Fruit fly (Drosophila melanogaster) whole organism, embryonic: Measurements from ENCODE around the gene scpr-A.

Source experiments
- Atf3 ChIP-seq: fragments of 200-800 bp; sonication (Bioruptor generic); optimal IDR thresholded peaks from 3 replicates; lab custom pipeline; 2016; ENCODE audit warnings: missing biosample characterization, missing genetic modification characterization
- Atf6 ChIP-seq: fragments of 200-800 bp; sonication (Bioruptor generic); IDR thresholded peaks from 2 replicates; pipeline ENCODE4 v1.3.6; 2022; ENCODE audit warnings: missing biosample characterization, missing genetic modification characterization
- CG1024 ChIP-seq: fragments of 200-800 bp; sonication (Bioruptor generic); IDR thresholded peaks from 2 replicates; pipeline ENCODE4 v1.3.6; 2022; ENCODE audit warnings: missing biosample characterization, missing genetic modification characterization
- CG10431 ChIP-seq: fragments of 200-800 bp; sonication (Bioruptor generic); optimal IDR thresholded peaks from 3 replicates; lab custom pipeline; 2018; ENCODE audit warnings: missing biosample characterization, mild to moderate bottlenecking, missing genetic modification characterization
- CG11723 ChIP-seq: fragments of 200-800 bp; sonication (Bioruptor generic); optimal IDR thresholded peaks from 2 replicates; lab custom pipeline; 2017; ENCODE audit warnings: missing biosample characterization, mild to moderate bottlenecking, missing genetic modification characterization
- CG12769 ChIP-seq: fragments of 200-800 bp; sonication (Bioruptor generic); optimal IDR thresholded peaks from 2 replicates; lab custom pipeline; 2019; ENCODE audit warnings: missing biosample characterization, mild to moderate bottlenecking, missing genetic modification characterization, moderate library complexity
- CG13296 ChIP-seq: fragments of 200-800 bp; sonication (Bioruptor generic); optimal IDR thresholded peaks from 3 replicates; lab custom pipeline; 2018; ENCODE audit warnings: missing biosample characterization, mild to moderate bottlenecking, missing genetic modification characterization
- CG14050 ChIP-seq: fragments of 200-800 bp; sonication (Bioruptor generic); IDR thresholded peaks from 3 replicates; pipeline ENCODE4 v1.3.6; 2022; ENCODE audit warnings: missing biosample characterization, missing genetic modification characterization
- CG14710 ChIP-seq: fragments of 200-800 bp; sonication (Bioruptor generic); optimal IDR thresholded peaks from 3 replicates; lab custom pipeline; 2019; ENCODE audit warnings: missing biosample characterization, mild to moderate bottlenecking, missing genetic modification characterization, moderate library complexity
- CG17361 ChIP-seq: fragments of 200-800 bp; sonication (Bioruptor generic); IDR thresholded peaks from 3 replicates; pipeline ENCODE4 v1.3.6; 2022; ENCODE audit warnings: missing biosample characterization, missing genetic modification characterization
- CG18619 ChIP-seq: fragments of 200-800 bp; sonication (Bioruptor generic); optimal IDR thresholded peaks from 3 replicates; lab custom pipeline; 2017; ENCODE audit warnings: missing biosample characterization, mild to moderate bottlenecking, missing genetic modification characterization
- CG2116 ChIP-seq: fragments of 200-800 bp; sonication (Bioruptor generic); optimal IDR thresholded peaks from 3 replicates; lab custom pipeline; 2018; ENCODE audit warnings: missing biosample characterization, mild to moderate bottlenecking, missing genetic modification characterization
- CG30403 ChIP-seq: fragments of 200-800 bp; sonication (Bioruptor generic); optimal IDR thresholded peaks from 3 replicates; lab custom pipeline; 2016; ENCODE audit warnings: missing biosample characterization, missing genetic modification characterization
- CG30431 ChIP-seq: fragments of 200-800 bp; sonication (Bioruptor generic); optimal IDR thresholded peaks from 2 replicates; lab custom pipeline; 2017; ENCODE audit warnings: missing biosample characterization, missing genetic modification characterization
- CG3407 ChIP-seq: fragments of 200-800 bp; sonication (Bioruptor generic); optimal IDR thresholded peaks from 2 replicates; lab custom pipeline; 2018; ENCODE audit warnings: missing biosample characterization, mild to moderate bottlenecking, missing genetic modification characterization
- CG34376 ChIP-seq: fragments of 200-800 bp; sonication (Bioruptor generic); optimal IDR thresholded peaks from 2 replicates; lab custom pipeline; 2018; ENCODE audit warnings: missing biosample characterization, mild to moderate bottlenecking, missing genetic modification characterization
- CG34422 ChIP-seq: fragments of 200-800 bp; sonication (Bioruptor generic); IDR thresholded peaks from 3 replicates; pipeline ENCODE4 v1.3.6; 2022; ENCODE audit warnings: missing biosample characterization, missing genetic modification characterization
- CG3847 ChIP-seq: fragments of 200-800 bp; sonication (Bioruptor generic); IDR thresholded peaks from 2 replicates; pipeline ENCODE4 v1.3.6; 2022; ENCODE audit warnings: missing biosample characterization, missing genetic modification characterization
- CG4707 ChIP-seq: fragments of 200-800 bp; sonication (Bioruptor generic); optimal IDR thresholded peaks from 2 replicates; lab custom pipeline; 2018; ENCODE audit warnings: missing biosample characterization, mild to moderate bottlenecking, missing genetic modification characterization, moderate library complexity
- CG4820 ChIP-seq: fragments of 200-800 bp; sonication (Bioruptor generic); optimal IDR thresholded peaks from 3 replicates; lab custom pipeline; 2016; ENCODE audit warnings: missing biosample characterization, missing genetic modification characterization
- CG6654 ChIP-seq: fragments of 200-800 bp; sonication (Bioruptor generic); optimal IDR thresholded peaks from 2 replicates; lab custom pipeline; 2017; ENCODE audit warnings: missing biosample characterization, mild to moderate bottlenecking, missing genetic modification characterization
- CG6854 ChIP-seq: fragments of 200-800 bp; sonication (Bioruptor generic); optimal IDR thresholded peaks from 3 replicates; lab custom pipeline; 2017; ENCODE audit warnings: missing biosample characterization, mild to moderate bottlenecking, missing genetic modification characterization
- CG8290 ChIP-seq, 3 experiments: fragments of 200-800 bp; sonication (Bioruptor generic); optimal IDR thresholded peaks; 2 replicates each; lab custom pipeline; 2016 to 2019; ENCODE audit warnings: missing biosample characterization in 3 of 3, missing genetic modification characterization in 3 of 3, mild to moderate bottlenecking in 2 of 3, moderate library complexity in 1 of 3
- CG9727 ChIP-seq: fragments of 200-800 bp; sonication (Bioruptor generic); optimal IDR thresholded peaks from 3 replicates; lab custom pipeline; 2017; ENCODE audit warnings: missing biosample characterization, mild to moderate bottlenecking, missing genetic modification characterization
- D ChIP-seq, 2 experiments: fragments of 200-800 bp in 1 of 2; fragments of >200 bp in 1 of 2; sonication (Bioruptor generic) in 1 of 2; optimal IDR thresholded peaks; 2 replicates in 1 of 2; 3 replicates in 1 of 2; lab custom pipeline; 2017; ENCODE audit warnings: mild to moderate bottlenecking in 1 of 2, missing biosample characterization in 1 of 2, missing genetic modification characterization in 1 of 2, missing genetic modification reagents in 1 of 2
- Dll ChIP-seq: fragments of 200-800 bp; sonication (Bioruptor generic); IDR thresholded peaks from 4 replicates; pipeline ENCODE4 v1.3.6; 2022; ENCODE audit warnings: missing biosample characterization, missing genetic modification characterization; ENCODE audit not compliant: partially characterized antibody
- Doc2 ChIP-seq: fragments of 200-800 bp; sonication (Bioruptor generic); IDR thresholded peaks from 2 replicates; pipeline ENCODE4 v1.3.6; 2022; ENCODE audit warnings: missing biosample characterization, missing genetic modification characterization
- ERR ChIP-seq: fragments of 200-800 bp; sonication (Bioruptor generic); optimal IDR thresholded peaks from 2 replicates; lab custom pipeline; 2016; ENCODE audit warnings: missing biosample characterization, missing genetic modification characterization
- Ets65A ChIP-seq: fragments of 200-800 bp; sonication (Bioruptor generic); peaks from one replicate; lab custom pipeline; 2016; ENCODE audit warnings: missing biosample characterization, missing genetic modification characterization
- Ets97D ChIP-seq: fragments of 200-800 bp; sonication (Bioruptor generic); optimal IDR thresholded peaks from 3 replicates; lab custom pipeline; 2016; ENCODE audit warnings: missing biosample characterization, missing genetic modification characterization
- Kr ChIP-seq: fragments of 200-800 bp; sonication (Bioruptor generic); optimal IDR thresholded peaks from 2 replicates; lab custom pipeline; 2017; ENCODE audit warnings: missing biosample characterization, mild to moderate bottlenecking, missing genetic modification characterization
- Lpt ChIP-seq: fragments of >200 bp; optimal IDR thresholded peaks from 2 replicates; lab custom pipeline; 2018; ENCODE audit warnings: missing biosample characterization, missing genetic modification characterization
- Nf-YC ChIP-seq: fragments of 200-800 bp; optimal IDR thresholded peaks from 3 replicates; lab custom pipeline; 2019; ENCODE audit warnings: missing biosample characterization, mild to moderate bottlenecking, missing genetic modification characterization, moderate library complexity
- Opbp ChIP-seq: fragments of 200-800 bp; sonication (Bioruptor generic); IDR thresholded peaks from 3 replicates; pipeline ENCODE4 v1.3.6; 2022; ENCODE audit warnings: missing biosample characterization, missing genetic modification characterization; ENCODE audit not compliant: partially characterized antibody
- PHDP ChIP-seq: fragments of 200-800 bp; sonication (Bioruptor generic); optimal IDR thresholded peaks from 3 replicates; lab custom pipeline; 2018; ENCODE audit warnings: missing biosample characterization, mild to moderate bottlenecking, missing genetic modification characterization, moderate library complexity
- Ptx1 ChIP-seq: fragments of 200-800 bp; sonication (Bioruptor generic); IDR thresholded peaks from 2 replicates; pipeline ENCODE4 v1.3.6; 2022; ENCODE audit warnings: missing biosample characterization, missing genetic modification characterization
- ab ChIP-seq: fragments of 200-800 bp; sonication (Bioruptor generic); optimal IDR thresholded peaks from 2 replicates; lab custom pipeline; 2016; ENCODE audit warnings: missing biosample characterization, missing genetic modification characterization
- amos ChIP-seq: fragments of 200-800 bp; sonication (Bioruptor generic); IDR thresholded peaks from 2 replicates; pipeline ENCODE4 v1.3.6; 2022; ENCODE audit warnings: missing biosample characterization, missing genetic modification characterization; ENCODE audit not compliant: partially characterized antibody
- btn ChIP-seq: fragments of 200-800 bp; sonication (Bioruptor generic); optimal IDR thresholded peaks from 2 replicates; lab custom pipeline; 2016; ENCODE audit warnings: missing biosample characterization, missing genetic modification characterization
- crol ChIP-seq: fragments of 200-800 bp; sonication (Bioruptor generic); IDR thresholded peaks from 2 replicates; pipeline ENCODE4 v1.3.6; 2022; ENCODE audit warnings: missing biosample characterization, missing genetic modification characterization
- ems ChIP-seq: fragments of 200-800 bp; sonication (Bioruptor generic); optimal IDR thresholded peaks from 3 replicates; lab custom pipeline; 2016; ENCODE audit warnings: missing biosample characterization, missing genetic modification characterization
- insv ChIP-seq, 2 experiments: fragments of 200-800 bp; sonication (Bioruptor generic); optimal IDR thresholded peaks; 3 replicates each; lab custom pipeline; 2016 to 2018; ENCODE audit warnings: missing biosample characterization in 2 of 2, missing genetic modification characterization in 2 of 2
- jing ChIP-seq: fragments of 200-800 bp; sonication (Bioruptor generic); optimal IDR thresholded peaks from 2 replicates; lab custom pipeline; 2018; ENCODE audit warnings: missing biosample characterization, mild to moderate bottlenecking, missing genetic modification characterization
- kah ChIP-seq: fragments of 200-800 bp; sonication (Bioruptor generic); optimal IDR thresholded peaks from 2 replicates; lab custom pipeline; 2018; ENCODE audit warnings: missing biosample characterization, mild to moderate bottlenecking, missing genetic modification characterization
- luna ChIP-seq: fragments of 200-800 bp; sonication (Bioruptor generic); optimal IDR thresholded peaks from 2 replicates; lab custom pipeline; 2016; ENCODE audit warnings: missing biosample characterization, missing genetic modification characterization
- nerfin-1 ChIP-seq: fragments of 200-800 bp; sonication (Bioruptor generic); optimal IDR thresholded peaks from 3 replicates; lab custom pipeline; 2019; ENCODE audit warnings: missing biosample characterization, mild to moderate bottlenecking, missing genetic modification characterization, moderate library complexity
- row ChIP-seq: fragments of 200-800 bp; sonication (Bioruptor generic); IDR thresholded peaks from 3 replicates; pipeline ENCODE4 v1.3.6; 2022; ENCODE audit warnings: missing biosample characterization, missing genetic modification characterization
- trem ChIP-seq: fragments of 200-800 bp; optimal IDR thresholded peaks from 3 replicates; lab custom pipeline; 2019; ENCODE audit warnings: missing biosample characterization, mild to moderate bottlenecking, missing genetic modification characterization, moderate library complexity
- wdn ChIP-seq: fragments of 200-800 bp; sonication (Bioruptor generic); IDR thresholded peaks from 2 replicates; pipeline ENCODE4 v1.3.6; 2022; ENCODE audit warnings: missing biosample characterization, missing genetic modification characterization
- wek ChIP-seq: fragments of 200-800 bp; sonication (Bioruptor generic); optimal IDR thresholded peaks from 3 replicates; lab custom pipeline; 2018; ENCODE audit warnings: missing biosample characterization, mild to moderate bottlenecking, missing genetic modification characterization, moderate library complexity

Gene scpr-A

DNA sequence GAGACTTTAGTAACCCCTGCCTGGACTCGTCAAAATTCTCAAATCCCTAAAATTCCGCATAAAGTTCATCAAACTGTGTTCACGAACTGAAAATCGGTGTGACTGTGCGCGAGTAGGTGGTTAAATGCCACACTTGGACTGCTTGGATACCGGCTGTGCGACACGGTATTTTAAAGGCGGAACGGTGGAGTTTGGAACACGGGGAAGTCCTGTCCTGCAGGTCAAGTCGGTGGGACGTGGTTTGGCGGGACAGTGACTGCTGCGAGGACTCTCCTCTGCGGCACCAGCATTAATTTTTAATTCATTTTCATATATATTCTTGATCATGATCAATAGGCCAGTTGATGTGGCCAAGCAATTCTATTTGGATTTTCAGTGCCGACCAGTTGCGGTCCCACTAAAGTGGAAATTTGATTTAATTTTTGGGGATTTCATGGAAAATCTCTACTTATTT lies 6.0 kb upstream of the scpr-A start, which contains the start of the genes Arfip and CG17721:
Gene Arfip (minus strand): TSS at position 96 of the 454 bp plus-strand sequence.
Gene CG17721 (plus strand): TSS at position 223 of the 454 bp plus-strand sequence.
- TF ChIP-seq CG6854 (GFP tag; lab: Kevin White, UChicago) (no peak), CG14050 (no peak), PHDP (tag; lab: Kevin White, UChicago) (no peak), CG30403 (GFP tag; lab: Kevin White, UChicago) (no peak), CG4820 (GFP tag; lab: Kevin White, UChicago) (no peak), Nf-YC (tag; lab: Kevin White, UChicago) (peak; percentile 26), Lpt (no peak), wdn (no peak), btn (GFP tag; lab: Kevin White, UChicago) (no peak), CG3407 (GFP tag; lab: Kevin White, UChicago) (no peak), CG13296 (GFP tag; lab: Kevin White, UChicago) (no peak), trem (tag; lab: Kevin White, UChicago) (peak; percentile 74), Atf6 (GFP tag; lab: Robert Waterston, UW) (no peak), CG14710 (tag; lab: Kevin White, UChicago) (peak; percentile 93), CG6654 (GFP tag; lab: Kevin White, UChicago) (peak; percentile 67), kah (GFP tag; lab: Kevin White, UChicago) (no peak), CG12769 (tag; lab: Kevin White, UChicago) (no peak), CG9727 (GFP tag; lab: Kevin White, UChicago) (peak; percentile 7), CG2116 (peak; percentile 21), CG3847 (0 out of 2 replicates have a peak, but pooled peaks have one; percentile 23), Ets97D (GFP tag; lab: Kevin White, UChicago) (peak; percentile 53), CG34422 (GFP tag; lab: Robert Waterston, UW) (peak; percentile 53; the same call in 1 of the 3 replicates), CG8290 (GFP tag; optimal IDR thresholded peaks at IDR 0.05; lab: Kevin White, UChicago) (peak; percentile 10), CG8290 (tag; optimal IDR thresholded peaks at IDR 0.05; lab: Kevin White, UChicago) (no peak), insv (GFP tag; optimal IDR thresholded peaks at IDR 0.05; lab: Kevin White, UChicago) (peak in 1 of 2 experiments; percentile 30), ab (GFP tag; lab: Kevin White, UChicago) (no peak), CG17361 (0 out of 3 replicates have a peak, but pooled peaks have one; percentile 17), Dll (GFP tag; lab: Robert Waterston, UW) (no peak), CG30431 (no peak), D (optimal IDR thresholded peaks at IDR 0.05; lab: Kevin White, UChicago) (peak; percentile 51), D (GFP tag; optimal IDR thresholded peaks at IDR 0.05; lab: Kevin White, UChicago) (no peak), row (GFP tag; lab: Robert Waterston, UW) (peak; percentile 63), ERR (no peak), Kr (GFP tag; lab: Kevin White, UChicago) (no peak), amos (GFP tag; lab: Robert Waterston, UW) (peak; percentile 34), nerfin-1 (peak; percentile 9), CG1024 (no peak), Ets65A (GFP tag; lab: Kevin White, UChicago) (peak; percentile 59), CG18619 (GFP tag; lab: Kevin White, UChicago) (no peak), crol (GFP tag; lab: Robert Waterston, UW) (no peak), CG11723 (GFP tag; lab: Kevin White, UChicago) (no peak), Ptx1 (GFP tag; lab: Robert Waterston, UW) (no peak), luna (GFP tag; lab: Kevin White, UChicago) (no peak), CG4707 (GFP tag; lab: Kevin White, UChicago) (no peak), CG34376 (GFP tag; lab: Kevin White, UChicago) (no peak), Atf3 (GFP tag; lab: Kevin White, UChicago) (no peak), ems (GFP tag; lab: Kevin White, UChicago) (no peak), wek (GFP tag; lab: Kevin White, UChicago) (no peak), Doc2 (GFP tag; lab: Robert Waterston, UW) (no peak), CG10431 (GFP tag; lab: Kevin White, UChicago) (no peak), Opbp (GFP tag; lab: Robert Waterston, UW) (peak; percentile 46; the same call in 2 of the 3 replicates), jing (GFP tag; lab: Kevin White, UChicago) (no peak)
